Fruit fly (Drosophila melanogaster): ENCODE measurements around the gene CG15484.

CG15484 gene

DNA sequence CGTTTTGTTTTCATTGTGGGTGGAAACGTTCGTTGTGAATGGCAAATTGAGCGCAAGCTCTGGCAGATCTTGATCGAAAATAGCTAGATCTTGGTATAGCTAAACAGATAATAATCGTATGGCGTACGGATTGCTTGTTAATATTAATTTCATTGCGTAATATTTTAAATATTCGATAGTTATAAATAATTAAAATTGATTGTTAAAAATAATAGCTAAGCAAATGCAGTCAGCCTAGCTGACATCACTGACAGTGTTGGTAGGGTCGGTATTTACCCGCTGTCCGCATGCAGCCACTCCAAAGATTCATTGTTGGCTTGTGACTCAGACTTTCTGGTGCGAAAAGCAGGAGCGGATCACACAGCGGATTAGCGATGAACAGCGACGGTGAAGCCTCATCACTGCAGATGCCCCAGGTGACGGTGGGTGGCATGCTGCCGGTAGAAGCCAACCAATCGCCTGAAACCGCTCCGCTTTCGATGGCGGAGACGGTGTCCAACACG lies 3.0 kb downstream of the CG15484 start, which contains the start of the genes CG5776 and spict:
Gene CG5776 (minus strand): TSS at position 34 of the 503 bp plus-strand sequence.
Gene spict (plus strand): TSS at position 308 of the 503 bp plus-strand sequence.
- no peak for TF ChIP-seq pan (optimal IDR thresholded peaks at IDR 0.05)
- TF ChIP-seq psq (optimal IDR thresholded peaks at IDR 0.05), result no peak
- TF ChIP-seq Dll (optimal IDR thresholded peaks at IDR 0.05), result no peak
- TF ChIP-seq usp (GFP tag; optimal IDR thresholded peaks at IDR 0.05), result no peak
- no peak for TF ChIP-seq EcR (GFP tag; optimal IDR thresholded peaks at IDR 0.05)
- no peak for TF ChIP-seq CG8478 (optimal IDR thresholded peaks at IDR 0.05)

DNA sequence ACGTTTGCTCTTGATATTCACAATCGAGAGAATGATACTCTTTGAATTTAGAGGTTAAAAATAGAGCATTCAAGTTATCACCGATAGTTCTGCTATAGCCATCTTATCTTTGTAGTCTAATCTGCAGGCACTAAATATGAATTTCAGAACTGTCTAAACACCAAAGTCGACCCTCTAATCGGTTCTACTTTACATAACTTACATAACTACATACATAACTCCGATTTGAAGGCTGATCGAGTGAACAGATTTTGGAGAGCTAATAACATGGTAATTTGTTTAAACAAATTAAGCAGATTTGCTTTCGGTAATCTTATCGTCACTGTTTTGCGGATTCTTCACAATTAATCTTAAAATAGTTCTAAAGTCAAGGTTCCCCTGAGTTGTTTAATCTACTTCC lies 6.0 kb downstream of the CG15484 start:
- TF ChIP-seq Dll (optimal IDR thresholded peaks at IDR 0.05) (no peak), psq (optimal IDR thresholded peaks at IDR 0.05) (no peak), EcR (GFP tag; optimal IDR thresholded peaks at IDR 0.05) (no peak), pan (optimal IDR thresholded peaks at IDR 0.05) (no peak), CG8478 (optimal IDR thresholded peaks at IDR 0.05) (no peak)

DNA sequence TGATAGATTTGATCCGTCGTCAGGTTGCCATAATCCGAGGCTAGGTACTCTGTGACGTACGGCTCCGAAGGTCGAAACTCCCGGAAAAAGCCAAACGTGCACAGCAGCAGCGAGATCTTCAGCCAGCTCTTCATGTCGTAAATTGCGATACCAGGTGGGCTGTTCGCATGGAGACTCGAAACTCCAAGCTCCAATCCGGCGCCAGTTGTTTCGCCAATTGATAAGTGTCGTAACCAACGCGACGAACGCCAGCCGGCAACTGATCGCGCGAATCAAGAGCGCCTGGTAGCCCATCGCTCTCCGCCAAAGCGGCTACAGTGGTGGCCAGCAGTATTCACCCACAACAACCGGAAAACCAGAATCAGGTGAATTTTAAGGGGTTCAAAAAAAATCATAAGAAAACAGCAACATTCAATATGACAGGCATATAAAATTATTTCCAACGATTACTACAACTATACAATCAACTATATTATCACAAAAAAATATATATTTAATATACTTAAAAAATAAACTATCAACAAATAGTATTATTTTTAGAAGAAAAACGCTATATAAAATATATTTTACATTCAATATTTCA lies 7.0 kb downstream of the CG15484 start, which contains the start of gene CG17036:
Gene CG17036 (minus strand): TSS at position 366 of the 583 bp plus-strand sequence.
- no peak for TF ChIP-seq Dll (optimal IDR thresholded peaks at IDR 0.05)
- no peak for TF ChIP-seq CG8478 (optimal IDR thresholded peaks at IDR 0.05)
- TF ChIP-seq pan (optimal IDR thresholded peaks at IDR 0.05), result no peak
- no peak for TF ChIP-seq EcR (GFP tag; optimal IDR thresholded peaks at IDR 0.05)
- no peak for TF ChIP-seq psq (optimal IDR thresholded peaks at IDR 0.05)
- no peak for TF ChIP-seq usp (GFP tag; optimal IDR thresholded peaks at IDR 0.05)

DNA sequence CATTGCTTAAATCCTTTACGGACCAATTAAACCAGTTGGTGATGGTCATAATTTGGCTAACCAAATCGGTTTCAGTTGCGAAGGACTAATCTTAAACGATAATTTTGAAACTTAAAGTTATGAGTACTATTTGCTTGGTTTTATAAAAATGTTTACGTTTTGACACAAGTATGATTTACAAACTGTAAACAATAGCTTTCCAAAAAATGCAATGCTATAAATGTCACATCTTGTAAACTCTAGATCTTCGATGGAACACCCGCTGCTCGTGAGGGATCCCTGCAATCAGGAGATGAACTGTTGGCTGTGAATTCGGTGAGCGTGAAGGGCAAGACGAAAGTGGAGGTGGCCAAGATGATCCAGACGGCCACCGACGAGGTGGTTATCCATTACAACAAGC lies 10.3 kb downstream of the CG15484 start, which contains the start of gene CG5781:
Gene CG5781 (minus strand): TSS at position 101 of the 400 bp plus-strand sequence.
- no peak for TF ChIP-seq CG8478 (optimal IDR thresholded peaks at IDR 0.05)
- no peak for TF ChIP-seq psq (optimal IDR thresholded peaks at IDR 0.05)
- TF ChIP-seq usp (GFP tag; optimal IDR thresholded peaks at IDR 0.05), result no peak
- TF ChIP-seq EcR (GFP tag; optimal IDR thresholded peaks at IDR 0.05), result no peak
- no peak for TF ChIP-seq Dll (optimal IDR thresholded peaks at IDR 0.05)
- TF ChIP-seq pan (optimal IDR thresholded peaks at IDR 0.05), result no peak

DNA sequence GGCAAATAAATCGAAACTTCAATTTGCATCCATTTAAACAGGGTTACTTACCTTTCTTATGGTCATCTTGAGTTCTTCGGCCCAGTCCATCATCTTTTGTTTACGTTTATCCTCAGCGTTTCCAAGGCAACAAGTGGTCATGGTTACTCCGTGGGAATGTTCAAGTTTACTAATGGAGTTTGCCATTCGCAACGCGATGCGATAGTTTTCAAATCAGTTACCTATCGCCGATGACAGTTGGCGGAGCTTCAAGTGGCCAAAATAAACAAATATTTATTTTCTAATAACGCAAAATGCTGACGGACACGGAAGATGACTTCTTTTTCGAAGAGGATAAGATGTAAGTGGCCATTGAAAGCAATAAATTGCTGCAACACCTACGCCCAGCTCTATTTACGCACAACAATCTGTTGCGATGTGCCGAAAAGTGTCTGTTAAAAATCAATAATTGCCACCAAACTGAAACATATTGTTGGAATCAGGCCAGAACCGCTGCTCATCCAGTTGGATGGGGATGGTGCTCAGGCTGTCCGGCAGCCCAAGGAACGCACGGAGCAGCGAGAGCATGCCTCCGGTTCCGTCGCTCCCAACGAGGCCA lies 12.6 kb downstream of the CG15484 start, which contains the start of the genes IFT43 and PICK1:
Gene IFT43 (minus strand): TSS at position 166 of the 598 bp plus-strand sequence.
Gene PICK1 (plus strand): TSS at position 211 of the 598 bp plus-strand sequence.
- no peak for TF ChIP-seq Dll (optimal IDR thresholded peaks at IDR 0.05)
- TF ChIP-seq pan (optimal IDR thresholded peaks at IDR 0.05), result no peak
- TF ChIP-seq EcR (GFP tag; optimal IDR thresholded peaks at IDR 0.05), result no peak
- no peak for TF ChIP-seq psq (optimal IDR thresholded peaks at IDR 0.05)
- TF ChIP-seq usp (GFP tag; optimal IDR thresholded peaks at IDR 0.05), result no peak
- no peak for TF ChIP-seq CG8478 (optimal IDR thresholded peaks at IDR 0.05)

dm6 chr2L:12692343-12693079 lies 15.0 kb downstream of the CG15484 start, which contains the start of the genes CCT4 and CG6153:
Gene CCT4, minus strand, starts transcription at chr2L:12692934.
Gene CG6153, plus strand, starts transcription at chr2L:12692993.
- TF ChIP-seq CG8478 (optimal IDR thresholded peaks at IDR 0.05), result no peak
- no peak for TF ChIP-seq psq (optimal IDR thresholded peaks at IDR 0.05)
- no peak for TF ChIP-seq pan (optimal IDR thresholded peaks at IDR 0.05)
- TF ChIP-seq EcR (GFP tag; optimal IDR thresholded peaks at IDR 0.05), result no peak
- TF ChIP-seq usp (GFP tag; optimal IDR thresholded peaks at IDR 0.05), result no peak
- no peak for TF ChIP-seq Dll (optimal IDR thresholded peaks at IDR 0.05)

DNA sequence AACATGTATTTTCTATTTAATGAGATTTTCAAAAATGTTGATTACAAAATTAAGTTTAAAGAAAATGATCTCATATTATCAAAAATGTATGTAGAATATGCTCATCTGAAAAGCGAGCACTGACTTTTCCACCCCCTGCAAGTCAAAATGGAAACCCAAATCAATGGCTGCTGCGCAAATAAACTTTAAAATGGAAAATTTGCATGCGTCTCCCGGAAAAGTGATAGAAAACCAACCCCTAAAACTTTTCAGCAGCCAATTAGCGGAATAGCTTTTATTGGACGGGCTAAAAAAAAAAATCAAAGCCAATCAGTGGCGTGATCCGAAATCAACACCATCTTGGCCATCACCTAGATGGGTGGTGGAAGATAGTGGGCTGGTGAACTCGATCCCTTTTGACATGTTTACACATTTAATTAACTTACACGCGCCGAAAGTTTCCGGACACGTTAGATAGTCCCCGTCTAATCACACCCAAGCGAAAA lies 18.2 kb downstream of the CG15484 start:
- TF ChIP-seq Dll (optimal IDR thresholded peaks at IDR 0.05) (no peak), pan (optimal IDR thresholded peaks at IDR 0.05) (no peak), EcR (GFP tag; optimal IDR thresholded peaks at IDR 0.05) (no peak), CG8478 (optimal IDR thresholded peaks at IDR 0.05) (no peak)

DNA sequence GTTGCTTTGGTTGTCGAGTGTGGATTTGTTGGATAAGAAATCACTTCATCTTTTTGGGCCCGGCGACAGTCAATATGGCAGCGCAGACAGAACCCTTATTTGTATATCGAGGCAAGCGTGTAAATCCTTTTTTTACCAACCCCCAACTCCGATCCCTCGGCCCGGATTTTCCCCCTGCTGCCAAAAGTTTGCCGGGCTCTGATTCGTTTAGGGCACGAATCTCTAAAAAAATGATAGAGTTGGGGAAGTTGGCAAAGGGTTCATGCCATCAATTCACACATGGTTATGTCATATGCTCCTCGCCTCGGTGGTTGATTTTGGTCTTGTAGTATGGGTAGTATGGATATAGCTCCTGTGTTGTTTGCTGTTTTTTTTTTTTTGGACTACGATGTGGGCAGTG lies 20.7 kb downstream of the CG15484 start:
- TF ChIP-seq usp (GFP tag; optimal IDR thresholded peaks at IDR 0.05) (no peak), EcR (GFP tag; optimal IDR thresholded peaks at IDR 0.05) (no peak), pan (optimal IDR thresholded peaks at IDR 0.05) (no peak), psq (optimal IDR thresholded peaks at IDR 0.05) (no peak)

- TF ChIP-seq EcR (GFP tag; optimal IDR thresholded peaks at IDR 0.05), result no peak
- no peak for TF ChIP-seq usp (GFP tag; optimal IDR thresholded peaks at IDR 0.05)
- no peak for TF ChIP-seq CG8478 (optimal IDR thresholded peaks at IDR 0.05)
- TF ChIP-seq pan (optimal IDR thresholded peaks at IDR 0.05), result no peak
- no peak for TF ChIP-seq Dll (optimal IDR thresholded peaks at IDR 0.05)
- TF ChIP-seq psq (optimal IDR thresholded peaks at IDR 0.05), result no peak
Measured at dm6 chr2L:12681603-12682368, 25.7 kb downstream of the CG15484 start.

DNA sequence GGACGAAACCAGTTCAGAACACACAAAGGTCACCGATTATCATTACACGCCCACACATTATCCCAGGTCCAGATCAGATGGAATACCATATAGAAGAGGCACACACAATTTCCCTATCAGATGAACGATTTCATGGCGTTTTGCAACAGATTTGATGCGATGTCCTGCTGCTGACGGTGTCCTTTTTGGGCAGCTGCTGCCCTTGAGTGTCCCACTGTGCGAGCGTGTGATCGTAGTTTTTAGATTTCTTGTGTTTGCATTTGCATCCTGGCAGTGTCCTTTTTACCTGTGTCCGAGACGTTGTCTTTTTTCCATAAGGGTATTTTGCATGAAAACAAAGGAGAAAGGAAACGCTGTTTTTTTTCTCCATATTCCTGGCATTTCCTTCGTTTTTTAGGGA lies 28.2 kb downstream of the CG15484 start:
- TF ChIP-seq EcR (GFP tag; optimal IDR thresholded peaks at IDR 0.05), result no peak
- no peak for TF ChIP-seq Dll (optimal IDR thresholded peaks at IDR 0.05)
- TF ChIP-seq usp (GFP tag; optimal IDR thresholded peaks at IDR 0.05), result no peak
- no peak for TF ChIP-seq CG8478 (optimal IDR thresholded peaks at IDR 0.05)
- no peak for TF ChIP-seq psq (optimal IDR thresholded peaks at IDR 0.05)
- no peak for TF ChIP-seq pan (optimal IDR thresholded peaks at IDR 0.05)

- TF ChIP-seq usp (GFP tag; optimal IDR thresholded peaks at IDR 0.05) (no peak), Dll (optimal IDR thresholded peaks at IDR 0.05) (no peak), EcR (GFP tag; optimal IDR thresholded peaks at IDR 0.05) (no peak), CG8478 (optimal IDR thresholded peaks at IDR 0.05) (no peak), pan (optimal IDR thresholded peaks at IDR 0.05) (no peak), psq (optimal IDR thresholded peaks at IDR 0.05) (no peak)
Measured at dm6 chr2L:12678286-12678685, 29.2 kb downstream of the CG15484 start.

Data from whole organism.